Worm (Caenorhabditis elegans) whole organism, L4 larva: Measurements from ENCODE around the gene sra-12.
A peak's percentile ranks its signal among the peaks of the same experiment; 100 is the strongest.

ENCODE experiments used
- D1046.2 ChIP-seq: fragments of 200-800 bp; sonication (Bioruptor generic); IDR thresholded peaks from 2 replicates; pipeline ENCODE4 v1.3.6; 2022; ENCODE audit warnings: missing genetic modification characterization, missing compliant biosample characterization
- F26F4.8 ChIP-seq: fragments of 200-800 bp; sonication (Bioruptor generic); conservative IDR thresholded peaks from 2 replicates; pipeline ENCODE4 v1.3.6; 2022; ENCODE audit warnings: missing genetic modification characterization, missing compliant biosample characterization
- F37D6.2 ChIP-seq: sonication (generic microtip); optimal IDR thresholded peaks from 2 replicates; lab custom pipeline; 2016; ENCODE audit warnings: mild to moderate bottlenecking, missing genetic modification characterization, missing compliant biosample characterization
- F44E2.7 ChIP-seq: fragments of 200-800 bp; sonication (Bioruptor generic); IDR thresholded peaks from 2 replicates; pipeline ENCODE4 v2.1.2; 2022; ENCODE audit warnings: missing genetic modification characterization, missing compliant biosample characterization
- T20F7.1 ChIP-seq: fragments of 200-800 bp; sonication (Bioruptor generic); optimal IDR thresholded peaks from 2 replicates; lab custom pipeline; 2018; ENCODE audit warnings: mild to moderate bottlenecking, missing genetic modification characterization, missing compliant biosample characterization
- T26A8.4 ChIP-seq: fragments of 200-800 bp; sonication (Bioruptor generic); IDR thresholded peaks from 2 replicates; pipeline ENCODE4 v1.3.6; 2022; ENCODE audit warnings: missing genetic modification characterization, missing compliant biosample characterization
- Y105C5A.15 ChIP-seq: fragments of 200-800 bp; sonication (Bioruptor generic); IDR thresholded peaks from 2 replicates; pipeline ENCODE4 v1.3.6; 2022; ENCODE audit warnings: missing genetic modification characterization, missing compliant biosample characterization
- Y48G9A.11 ChIP-seq: fragments of 200-800 bp; sonication (Bioruptor generic); IDR thresholded peaks from 2 replicates; pipeline ENCODE4 v1.3.6; 2022; ENCODE audit warnings: missing genetic modification reagents, missing genetic modification characterization, missing compliant biosample characterization
- ZK337.2 ChIP-seq: fragments of 200-800 bp; sonication (Bioruptor generic); IDR thresholded peaks from 2 replicates; pipeline ENCODE4 v1.3.6; 2022; ENCODE audit warnings: missing genetic modification reagents, missing genetic modification characterization, missing compliant biosample characterization
- ZK546.5 ChIP-seq, 2 experiments: sonication (generic microtip); optimal IDR thresholded peaks; 2 replicates each; lab custom pipeline; 2017; ENCODE audit warnings: missing biosample characterization in 2 of 2, missing genetic modification characterization in 2 of 2
- aha-1 ChIP-seq: fragments of 150-350 bp; peaks from one replicate; lab custom pipeline; 2014; ENCODE audit warnings: missing biosample characterization, missing genetic modification characterization
- ama-1 ChIP-seq: fragments of 150-350 bp; optimal IDR thresholded peaks from 2 replicates; lab custom pipeline; 2014; ENCODE audit warnings: inconsistent platforms, mixed read lengths
- ceh-32 ChIP-seq: sonication (generic microtip); optimal IDR thresholded peaks from 2 replicates; lab custom pipeline; 2016; ENCODE audit warnings: mild to moderate bottlenecking, missing genetic modification characterization, missing compliant biosample characterization; ENCODE audit not compliant: poor library complexity
- ceh-44 ChIP-seq: fragments of 200-800 bp; sonication (Bioruptor generic); IDR thresholded peaks from 2 replicates; pipeline ENCODE4 v1.3.6; 2022; ENCODE audit warnings: missing genetic modification reagents, missing genetic modification characterization, missing compliant biosample characterization
- daf-12 ChIP-seq: fragments of 150-350 bp; optimal IDR thresholded peaks from 2 replicates; lab custom pipeline; 2014; ENCODE audit warnings: missing biosample characterization, missing genetic modification reagents, missing genetic modification characterization
- daf-16 ChIP-seq, 3 experiments: sonication (generic microtip); optimal IDR thresholded peaks; 2 replicates each; lab custom pipeline; 2016 to 2017; ENCODE audit warnings: missing genetic modification characterization in 3 of 3, missing genetic modification reagents in 3 of 3, mild to moderate bottlenecking in 2 of 3, missing compliant biosample characterization in 2 of 3, missing biosample characterization in 1 of 3, moderate library complexity in 1 of 3
- daf-19 ChIP-seq: fragments of 200-800 bp; sonication (Bioruptor generic); conservative IDR thresholded peaks from 2 replicates; pipeline ENCODE4 v1.3.6; 2022; ENCODE audit warnings: missing genetic modification characterization, missing compliant biosample characterization
- dmd-8 ChIP-seq: fragments of 200-800 bp; sonication (Bioruptor generic); IDR thresholded peaks from 2 replicates; pipeline ENCODE4 v1.3.6; 2022; ENCODE audit warnings: missing genetic modification characterization, missing compliant biosample characterization
- dpl-1 ChIP-seq: fragments of 150-350 bp; optimal IDR thresholded peaks from 2 replicates; lab custom pipeline; 2014; ENCODE audit warnings: missing biosample characterization, missing genetic modification reagents, missing genetic modification characterization
- duxl-1 ChIP-seq: sonication (generic microtip); optimal IDR thresholded peaks from 2 replicates; lab custom pipeline; 2016; ENCODE audit warnings: mild to moderate bottlenecking, missing genetic modification characterization, moderate library complexity, missing compliant biosample characterization; ENCODE audit not compliant: poor library complexity
- dve-1 ChIP-seq: sonication (generic microtip); optimal IDR thresholded peaks from 2 replicates; lab custom pipeline; 2017; ENCODE audit warnings: antibody characterized with exemption, mild to moderate bottlenecking, missing genetic modification characterization, missing compliant biosample characterization; ENCODE audit not compliant: insufficient read depth
- egl-27 ChIP-seq: sonication (generic microtip); optimal IDR thresholded peaks from 3 replicates; lab custom pipeline; 2017; ENCODE audit warnings: missing biosample characterization, missing genetic modification reagents, missing genetic modification characterization
- egl-43 ChIP-seq: fragments of 200-800 bp; sonication (Bioruptor generic); IDR thresholded peaks from 2 replicates; pipeline ENCODE4 v1.3.6; 2022; ENCODE audit warnings: missing genetic modification reagents, missing genetic modification characterization, missing compliant biosample characterization
- fos-1 ChIP-seq: fragments of 150-350 bp; optimal IDR thresholded peaks from 2 replicates; lab custom pipeline; 2014; ENCODE audit warnings: missing biosample characterization, missing genetic modification characterization
- hif-1 ChIP-seq, 2 experiments: sonication (generic microtip); optimal IDR thresholded peaks; 2 replicates each; lab custom pipeline; 2016 to 2017; ENCODE audit warnings: missing compliant biosample characterization in 2 of 2, missing genetic modification characterization in 2 of 2, missing genetic modification reagents in 2 of 2, missing genotype in 2 of 2, mild to moderate bottlenecking in 1 of 2
- hmg-1.1 ChIP-seq: fragments of 200-800 bp; sonication (Bioruptor generic); IDR thresholded peaks from 2 replicates; pipeline ENCODE4 v1.3.6; 2022; ENCODE audit warnings: missing genetic modification reagents, missing genetic modification characterization, missing compliant biosample characterization
- jun-1 ChIP-seq: fragments of 150-350 bp; optimal IDR thresholded peaks from 2 replicates; lab custom pipeline; 2014; ENCODE audit warnings: missing biosample characterization, missing genetic modification reagents, missing genetic modification characterization
- lim-7 ChIP-seq: fragments of 200-800 bp; sonication (Bioruptor generic); IDR thresholded peaks from 2 replicates; pipeline ENCODE4 v1.3.6; 2022; ENCODE audit warnings: missing genetic modification characterization, missing compliant biosample characterization
- lin-1 ChIP-seq: fragments of 200-800 bp; sonication (Bioruptor generic); IDR thresholded peaks from 2 replicates; pipeline ENCODE4 v1.3.6; 2022; ENCODE audit warnings: missing genetic modification reagents, missing genetic modification characterization, missing compliant biosample characterization
- lin-13 ChIP-seq: fragments of 150-350 bp; optimal IDR thresholded peaks from 2 replicates; lab custom pipeline; 2014; ENCODE audit warnings: missing biosample characterization, missing genetic modification reagents, missing genetic modification characterization
- lin-15B ChIP-seq: fragments of 150-350 bp; sonication (generic microtip); optimal IDR thresholded peaks from 3 replicates; lab custom pipeline; 2014; ENCODE audit warnings: missing biosample characterization, missing genetic modification characterization
- lin-39 ChIP-seq: fragments of 150-350 bp; optimal IDR thresholded peaks from 2 replicates; lab custom pipeline; 2014; ENCODE audit warnings: missing biosample characterization, missing genetic modification reagents, missing genetic modification characterization
- lsy-2 ChIP-seq, 2 experiments: fragments of 150-350 bp in 1 of 2; sonication (generic microtip) in 1 of 2; optimal IDR thresholded peaks; 2 replicates each; lab custom pipeline; 2014 to 2017; ENCODE audit warnings: missing biosample characterization in 2 of 2, missing genetic modification characterization in 2 of 2
- mdl-1 ChIP-seq, 2 experiments: fragments of 150-350 bp in 1 of 2; sonication (generic microtip) in 1 of 2; optimal IDR thresholded peaks; 2 replicates each; lab custom pipeline; 2014 to 2017; ENCODE audit warnings: missing biosample characterization in 2 of 2, missing genetic modification characterization in 2 of 2
- mdt-29 ChIP-seq: fragments of 200-800 bp; sonication (Bioruptor generic); IDR thresholded peaks from 2 replicates; pipeline ENCODE4 v1.3.6; 2022; ENCODE audit warnings: missing genetic modification reagents, missing genetic modification characterization, missing compliant biosample characterization
- mes-2 ChIP-seq: sonication (generic microtip); optimal IDR thresholded peaks from 2 replicates; lab custom pipeline; 2016; ENCODE audit warnings: missing genotype, mild to moderate bottlenecking, missing genetic modification characterization, missing compliant biosample characterization; ENCODE audit not compliant: poor library complexity, severe bottlenecking
- mxl-3 ChIP-seq: fragments of 200-800 bp; sonication (Bioruptor generic); optimal IDR thresholded peaks from 2 replicates; lab custom pipeline; 2018; ENCODE audit warnings: mild to moderate bottlenecking, missing genetic modification characterization, missing compliant biosample characterization
- nhr-25 ChIP-seq: sonication (generic microtip); optimal IDR thresholded peaks from 2 replicates; lab custom pipeline; 2017; ENCODE audit warnings: missing genetic modification characterization, mild to moderate bottlenecking, missing compliant biosample characterization, antibody characterized with exemption, moderate library complexity, borderline replicate concordance; ENCODE audit not compliant: insufficient read depth
- nhr-28 ChIP-seq: fragments of 150-350 bp; optimal IDR thresholded peaks from 2 replicates; lab custom pipeline; 2014; ENCODE audit warnings: missing biosample characterization, missing genetic modification characterization
- nhr-42 ChIP-seq: fragments of 200-800 bp; sonication (Bioruptor generic); IDR thresholded peaks from 2 replicates; pipeline ENCODE4 v1.3.6; 2022; ENCODE audit warnings: missing genetic modification characterization, missing compliant biosample characterization
- nhr-48 ChIP-seq: sonication (generic microtip); optimal IDR thresholded peaks from 2 replicates; lab custom pipeline; 2016; ENCODE audit warnings: mild to moderate bottlenecking, missing genetic modification characterization, missing compliant biosample characterization
- nhr-76 ChIP-seq: fragments of 150-350 bp; optimal IDR thresholded peaks from 2 replicates; lab custom pipeline; 2014; ENCODE audit warnings: missing biosample characterization, missing genetic modification characterization
- nhr-77 ChIP-seq: fragments of 150-350 bp; optimal IDR thresholded peaks from 2 replicates; lab custom pipeline; 2014; ENCODE audit warnings: missing biosample characterization, missing genetic modification characterization
- php-3 ChIP-seq: fragments of 200-800 bp; sonication (Bioruptor generic); IDR thresholded peaks from 2 replicates; pipeline ENCODE4 v1.3.6; 2022; ENCODE audit warnings: missing genetic modification reagents, missing genetic modification characterization, missing compliant biosample characterization
- pqm-1 ChIP-seq: sonication (generic microtip); optimal IDR thresholded peaks from 2 replicates; lab custom pipeline; 2017; ENCODE audit warnings: missing biosample characterization, missing genetic modification characterization
- rbr-2 ChIP-seq: sonication (generic microtip); optimal IDR thresholded peaks from 2 replicates; lab custom pipeline; 2016; ENCODE audit warnings: missing genotype, missing genetic modification characterization, missing compliant biosample characterization
- skn-1 ChIP-seq: fragments of 150-350 bp; optimal IDR thresholded peaks from 2 replicates; lab custom pipeline; 2014; ENCODE audit warnings: missing biosample characterization, missing genetic modification characterization
- vab-7 ChIP-seq: fragments of 200-800 bp; sonication (Bioruptor generic); IDR thresholded peaks from 2 replicates; pipeline ENCODE4 v1.3.6; 2022; ENCODE audit warnings: missing genetic modification reagents, missing genetic modification characterization, missing compliant biosample characterization
- zag-1 ChIP-seq: fragments of 150-350 bp; optimal IDR thresholded peaks from 2 replicates; lab custom pipeline; 2014; ENCODE audit warnings: missing biosample characterization, missing genetic modification characterization
- zip-11 ChIP-seq: fragments of 200-800 bp; sonication (Bioruptor generic); IDR thresholded peaks from 2 replicates; pipeline ENCODE4 v1.3.6; 2022; ENCODE audit warnings: missing genetic modification characterization, missing compliant biosample characterization
- zip-2 ChIP-seq: fragments of 150-350 bp; optimal IDR thresholded peaks from 2 replicates; lab custom pipeline; 2014; ENCODE audit warnings: missing biosample characterization, missing genetic modification characterization
- ztf-7 ChIP-seq: fragments of 150-350 bp; optimal IDR thresholded peaks from 2 replicates; lab custom pipeline; 2014; ENCODE audit warnings: missing biosample characterization, missing genetic modification characterization

sra-12 gene

DNA sequence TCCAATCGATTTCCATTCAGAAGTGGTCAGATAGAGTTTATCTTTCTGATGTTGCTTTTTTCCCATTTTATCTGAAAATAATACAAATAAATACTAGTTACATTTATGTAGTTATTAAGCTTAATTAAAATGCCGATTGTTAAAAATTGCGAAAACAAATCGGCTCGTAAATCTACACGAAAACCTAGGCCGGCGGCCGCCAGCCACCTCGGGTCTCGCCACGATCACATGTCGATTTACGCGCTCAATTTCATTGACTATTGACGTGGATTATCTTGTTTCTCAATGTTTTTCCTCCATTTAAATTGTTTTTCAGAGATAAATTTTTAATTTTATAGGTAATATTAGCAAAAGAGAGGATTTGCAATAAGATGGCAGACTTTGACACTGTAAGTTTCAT lies 31.7 kb downstream of the sra-12 start, which contains the start of the genes cyn-4 and copz-1 (continued):
- TF ChIP-seq egl-27 (tag; lab: Kevin White, UChicago) (no peak), mdt-29 (GFP tag; lab: Robert Waterston, UW) (no peak), zip-11 (GFP tag; lab: Robert Waterston, UW) (no peak), ceh-32 (tag; lab: Kevin White, UChicago) (no peak), php-3 (GFP tag; lab: Robert Waterston, UW) (no peak), Y48G9A.11 (no peak), daf-19 (GFP tag; lab: Robert Waterston, UW) (no peak), egl-43 (GFP tag; lab: Robert Waterston, UW) (no peak), vab-7 (GFP tag; lab: Robert Waterston, UW) (no peak), ZK337.2 (GFP tag; lab: Robert Waterston, UW) (peak; percentile 76), lin-15B (tag; lab: Kevin White, UChicago) (no peak), hif-1 (tag; optimal IDR thresholded peaks at IDR 0.05; lab: Kevin White, UChicago) (peak in 1 of 2 experiments; percentile 88), ztf-7 (tag; lab: Kevin White, UChicago) (no peak), ZK546.5 (tag; optimal IDR thresholded peaks at IDR 0.05; lab: Kevin White, UChicago) (no peak), nhr-77 (tag; lab: Kevin White, UChicago) (peak; percentile 3), daf-16 (GFP tag; optimal IDR thresholded peaks at IDR 0.05; lab: Kevin White, UChicago) (no peak), daf-16 (tag; optimal IDR thresholded peaks at IDR 0.05; lab: Kevin White, UChicago) (peak; percentile 51), zag-1 (tag; lab: Kevin White, UChicago) (no peak), F37D6.2 (peak; percentile 23), nhr-76 (tag; lab: Kevin White, UChicago) (no peak), T26A8.4 (no peak), F44E2.7 (GFP tag; lab: Robert Waterston, UW) (no peak), dmd-8 (no peak), lim-7 (GFP tag; lab: Robert Waterston, UW) (no peak), lin-13 (GFP tag; lab: Kevin White, UChicago) (peak; percentile 38), jun-1 (tag; lab: Kevin White, UChicago) (no peak), nhr-28 (peak; percentile 50), lsy-2 (tag; optimal IDR thresholded peaks at IDR 0.05; lab: Kevin White, UChicago) (peak; percentile 50 to 94), dve-1 (peak; percentile 70), zip-2 (tag; lab: Kevin White, UChicago) (no peak), T20F7.1 (GFP tag; lab: Kevin White, UChicago) (peak; percentile 35), Y105C5A.15 (GFP tag; lab: Robert Waterston, UW) (no peak), mxl-3 (GFP tag; lab: Kevin White, UChicago) (no peak), lin-1 (GFP tag; lab: Robert Waterston, UW) (no peak), lin-39 (tag; lab: Kevin White, UChicago) (no peak), rbr-2 (peak; percentile 69), duxl-1 (peak; percentile 50), mdl-1 (tag; optimal IDR thresholded peaks at IDR 0.05; lab: Kevin White, UChicago) (no peak), ceh-44 (GFP tag; lab: Robert Waterston, UW) (0 out of 2 replicates have a peak, but pooled peaks have one; percentile 30), fos-1 (no peak), nhr-42 (no peak), hmg-1.1 (GFP tag; lab: Robert Waterston, UW) (0 out of 2 replicates have a peak, but pooled peaks have one; percentile 36), nhr-48 (tag; lab: Kevin White, UChicago) (no peak), pqm-1 (tag; lab: Kevin White, UChicago) (no peak), D1046.2 (GFP tag; lab: Robert Waterston, UW) (no peak), skn-1 (tag; lab: Kevin White, UChicago) (no peak), nhr-25 (tag; lab: Kevin White, UChicago) (peak; percentile 15), F26F4.8 (GFP tag; lab: Robert Waterston, UW) (no peak), dpl-1 (GFP tag; lab: Kevin White, UChicago) (peak; percentile 81), ama-1 (lab: Kevin White, UChicago) (no peak), aha-1 (tag; lab: Kevin White, UChicago) (peak; percentile 81), mes-2 (peak; percentile 98), daf-12 (no peak)
